Fruit fly (Drosophila melanogaster) whole organism, embryonic: ENCODE results near the gene CG31103.

ENCODE experiments used
- Ada2b ChIP-seq: fragments of 200-800 bp; sonication (Bioruptor generic); IDR thresholded peaks from 2 replicates; pipeline ENCODE4 v1.3.6; 2022; ENCODE audit warnings: missing biosample characterization, missing genetic modification characterization
- Antp ChIP-seq: fragments of 200-800 bp; sonication (Bioruptor generic); optimal IDR thresholded peaks from 3 replicates; lab custom pipeline; 2016; ENCODE audit warnings: missing biosample characterization, missing genetic modification characterization
- B-H1 ChIP-seq: fragments of 200-800 bp; sonication (Bioruptor generic); IDR thresholded peaks from 3 replicates; pipeline ENCODE4 v1.3.6; 2022; ENCODE audit warnings: missing biosample characterization, missing genetic modification characterization
- CG1024 ChIP-seq: fragments of 200-800 bp; sonication (Bioruptor generic); IDR thresholded peaks from 2 replicates; pipeline ENCODE4 v1.3.6; 2022; ENCODE audit warnings: missing biosample characterization, missing genetic modification characterization
- CG10267 ChIP-seq: fragments of 200-800 bp; sonication (Bioruptor generic); optimal IDR thresholded peaks from 2 replicates; lab custom pipeline; 2018; ENCODE audit warnings: missing biosample characterization, mild to moderate bottlenecking, missing genetic modification characterization, moderate library complexity
- CG10321 ChIP-seq: fragments of 200-800 bp; sonication (Bioruptor generic); IDR thresholded peaks from 2 replicates; pipeline ENCODE4 v1.3.6; 2022; ENCODE audit warnings: missing biosample characterization, missing genetic modification characterization
- CG11398 ChIP-seq: fragments of 200-800 bp; sonication (Bioruptor generic); optimal IDR thresholded peaks from 2 replicates; lab custom pipeline; 2016; ENCODE audit warnings: missing biosample characterization, missing genetic modification characterization
- CG11456 ChIP-seq: fragments of 200-800 bp; sonication (Bioruptor generic); IDR thresholded peaks from 3 replicates; pipeline ENCODE4 v1.3.6; 2022; ENCODE audit warnings: missing biosample characterization, missing genetic modification characterization
- CG11504 ChIP-seq: fragments of 200-800 bp; sonication (Bioruptor generic); optimal IDR thresholded peaks from 3 replicates; lab custom pipeline; 2019; ENCODE audit warnings: missing biosample characterization, mild to moderate bottlenecking, missing genetic modification characterization, moderate library complexity
- CG11695 ChIP-seq: fragments of 200-800 bp; sonication (Bioruptor generic); IDR thresholded peaks from 3 replicates; pipeline ENCODE4 v1.3.6; 2022; ENCODE audit warnings: missing biosample characterization, missing genetic modification characterization
- CG12155 ChIP-seq: fragments of 200-800 bp; sonication (Bioruptor generic); optimal IDR thresholded peaks from 3 replicates; lab custom pipeline; 2016; ENCODE audit warnings: missing biosample characterization, missing genetic modification characterization
- CG14050 ChIP-seq: fragments of 200-800 bp; sonication (Bioruptor generic); IDR thresholded peaks from 3 replicates; pipeline ENCODE4 v1.3.6; 2022; ENCODE audit warnings: missing biosample characterization, missing genetic modification characterization
- CG15011 ChIP-seq: fragments of 200-800 bp; sonication (Bioruptor generic); optimal IDR thresholded peaks from 3 replicates; lab custom pipeline; 2018; ENCODE audit warnings: missing biosample characterization, mild to moderate bottlenecking, missing genetic modification characterization
- CG15601 ChIP-seq: fragments of 200-800 bp; sonication (Bioruptor generic); optimal IDR thresholded peaks from 3 replicates; lab custom pipeline; 2019; ENCODE audit warnings: missing biosample characterization, mild to moderate bottlenecking, missing genetic modification characterization, moderate library complexity
- CG16813 ChIP-seq: fragments of 200-800 bp; sonication (Bioruptor generic); IDR thresholded peaks from 3 replicates; pipeline ENCODE4 v1.3.6; 2022; ENCODE audit warnings: missing biosample characterization, missing genetic modification characterization; ENCODE audit not compliant: partially characterized antibody
- CG17568 ChIP-seq: fragments of 200-800 bp; sonication (Bioruptor generic); optimal IDR thresholded peaks from 2 replicates; lab custom pipeline; 2018; ENCODE audit warnings: missing biosample characterization, mild to moderate bottlenecking, missing genetic modification characterization, moderate library complexity
- CG1832 ChIP-seq: fragments of 200-800 bp; sonication (Bioruptor generic); optimal IDR thresholded peaks from 2 replicates; lab custom pipeline; 2017; ENCODE audit warnings: missing biosample characterization, mild to moderate bottlenecking, missing genetic modification characterization, inconsistent platforms
- CG18476 ChIP-seq: fragments of 200-800 bp; sonication (Bioruptor generic); optimal IDR thresholded peaks from 2 replicates; lab custom pipeline; 2016; ENCODE audit warnings: missing biosample characterization, mild to moderate bottlenecking, missing genetic modification characterization
- CG30403 ChIP-seq: fragments of 200-800 bp; sonication (Bioruptor generic); optimal IDR thresholded peaks from 3 replicates; lab custom pipeline; 2016; ENCODE audit warnings: missing biosample characterization, missing genetic modification characterization
- CG3281 ChIP-seq: fragments of 200-800 bp; sonication (Bioruptor generic); optimal IDR thresholded peaks from 3 replicates; lab custom pipeline; 2017; ENCODE audit warnings: missing biosample characterization, mild to moderate bottlenecking, missing genetic modification characterization
- CG5180 ChIP-seq: fragments of 200-800 bp; sonication (Bioruptor generic); optimal IDR thresholded peaks from 3 replicates; lab custom pipeline; 2017; ENCODE audit warnings: missing biosample characterization, missing genetic modification characterization, mild to moderate bottlenecking, moderate library complexity, missing genetic modification reagents
- CG5245 ChIP-seq: fragments of 200-800 bp; sonication (Bioruptor generic); optimal IDR thresholded peaks from 3 replicates; lab custom pipeline; 2016; ENCODE audit warnings: missing biosample characterization, missing genetic modification characterization
- CG6689 ChIP-seq: fragments of 200-800 bp; sonication (Bioruptor generic); IDR thresholded peaks from 2 replicates; pipeline ENCODE4 v1.3.6; 2022; ENCODE audit warnings: missing biosample characterization, missing genetic modification characterization
- CG7963 ChIP-seq: fragments of 200-800 bp; sonication (Bioruptor generic); IDR thresholded peaks from 3 replicates; pipeline ENCODE4 v1.3.6; 2022; ENCODE audit warnings: missing biosample characterization, missing genetic modification characterization; ENCODE audit not compliant: partially characterized antibody
- CG8089 ChIP-seq: fragments of 200-800 bp; sonication (Bioruptor generic); optimal IDR thresholded peaks from 3 replicates; lab custom pipeline; 2016; ENCODE audit warnings: missing biosample characterization, missing genetic modification characterization
- CG8281 ChIP-seq: fragments of 200-800 bp; sonication (Bioruptor generic); optimal IDR thresholded peaks from 2 replicates; lab custom pipeline; 2018; ENCODE audit warnings: missing biosample characterization, mild to moderate bottlenecking, missing genetic modification characterization, moderate library complexity
- CG8290 ChIP-seq, 3 experiments: fragments of 200-800 bp; sonication (Bioruptor generic); optimal IDR thresholded peaks; 2 replicates each; lab custom pipeline; 2016 to 2019; ENCODE audit warnings: missing biosample characterization in 3 of 3, missing genetic modification characterization in 3 of 3, mild to moderate bottlenecking in 2 of 3, moderate library complexity in 1 of 3
- CG9215 ChIP-seq: fragments of 200-800 bp; sonication (Bioruptor generic); IDR thresholded peaks from 2 replicates; pipeline ENCODE4 v1.3.6; 2022; ENCODE audit warnings: missing biosample characterization, missing genetic modification characterization
- CG9817 ChIP-seq: fragments of 200-800 bp; sonication (Bioruptor generic); optimal IDR thresholded peaks from 2 replicates; lab custom pipeline; 2018; ENCODE audit warnings: missing biosample characterization, mild to moderate bottlenecking, missing genetic modification characterization, moderate library complexity
- CkIIα-i1 ChIP-seq: fragments of 200-800 bp; sonication (Bioruptor generic); IDR thresholded peaks from 2 replicates; pipeline ENCODE4 v1.3.6; 2022; ENCODE audit warnings: missing biosample characterization, missing genetic modification characterization
- Dbx ChIP-seq: fragments of 200-800 bp; sonication (Bioruptor generic); IDR thresholded peaks from 3 replicates; pipeline ENCODE4 v1.3.6; 2022; ENCODE audit warnings: missing biosample characterization, missing genetic modification characterization
- Doc2 ChIP-seq: fragments of 200-800 bp; sonication (Bioruptor generic); IDR thresholded peaks from 2 replicates; pipeline ENCODE4 v1.3.6; 2022; ENCODE audit warnings: missing biosample characterization, missing genetic modification characterization
- Dref ChIP-seq: fragments of 200-800 bp; sonication (Bioruptor generic); IDR thresholded peaks from 2 replicates; pipeline ENCODE4 v1.3.6; 2022; ENCODE audit warnings: missing biosample characterization, missing genetic modification characterization
- Fer1 ChIP-seq: fragments of 200-800 bp; sonication (Bioruptor generic); optimal IDR thresholded peaks from 2 replicates; lab custom pipeline; 2017; ENCODE audit warnings: missing biosample characterization, mild to moderate bottlenecking, missing genetic modification characterization
- Fer3 ChIP-seq: fragments of 200-800 bp; sonication (Bioruptor generic); optimal IDR thresholded peaks from 2 replicates; lab custom pipeline; 2018; ENCODE audit warnings: missing biosample characterization, mild to moderate bottlenecking, missing genetic modification characterization, moderate library complexity
- Hand ChIP-seq: fragments of 200-800 bp; sonication (Bioruptor generic); optimal IDR thresholded peaks from 2 replicates; lab custom pipeline; 2017; ENCODE audit warnings: mild to moderate bottlenecking, missing biosample characterization, missing genetic modification reagents, missing genetic modification characterization
- Oli ChIP-seq: fragments of 200-800 bp; sonication (Bioruptor generic); optimal IDR thresholded peaks from 2 replicates; lab custom pipeline; 2018; ENCODE audit warnings: missing biosample characterization, mild to moderate bottlenecking, missing genetic modification characterization, moderate library complexity
- Optix ChIP-seq: fragments of 200-800 bp; sonication (Bioruptor generic); IDR thresholded peaks from 3 replicates; pipeline ENCODE4 v1.3.6; 2022; ENCODE audit warnings: missing biosample characterization, missing genetic modification characterization
- Stat92E ChIP-seq, 3 experiments: fragments of >200 bp in 2 of 3; fragments of 200-800 bp in 1 of 3; sonication (Bioruptor generic) in 1 of 3; optimal IDR thresholded peaks; 2 replicates each; lab custom pipeline; 2017 to 2019; ENCODE audit warnings: missing biosample characterization in 3 of 3, missing genetic modification characterization in 3 of 3, mild to moderate bottlenecking in 1 of 3, moderate library complexity in 1 of 3
- Trl ChIP-seq, 3 experiments: fragments of >200 bp in 2 of 3; fragments of 200-800 bp in 1 of 3; sonication (Bioruptor generic) in 1 of 3; optimal IDR thresholded peaks; 2 replicates in 1 of 3; 3 replicates in 2 of 3; lab custom pipeline; 2016 to 2017; ENCODE audit warnings: missing biosample characterization in 1 of 3, missing genetic modification characterization in 1 of 3
- Xrp1 ChIP-seq: fragments of 200-800 bp; sonication (Bioruptor generic); IDR thresholded peaks from 2 replicates; pipeline ENCODE4 v1.3.6; 2022; ENCODE audit warnings: missing biosample characterization, missing genetic modification characterization
- eve ChIP-seq, 2 experiments: fragments of >200 bp; optimal IDR thresholded peaks; 2 replicates each; lab custom pipeline; 2017; ENCODE audit warnings: missing biosample characterization in 2 of 2, missing genetic modification characterization in 2 of 2
- gce ChIP-seq: fragments of 200-800 bp; sonication (Bioruptor generic); IDR thresholded peaks from 3 replicates; pipeline ENCODE4 v1.3.6; 2022; ENCODE audit warnings: missing biosample characterization, missing genetic modification characterization
- klu ChIP-seq: fragments of 200-800 bp; sonication (Bioruptor generic); IDR thresholded peaks from 2 replicates; pipeline ENCODE4 v1.3.6; 2022; ENCODE audit warnings: missing biosample characterization, missing genetic modification characterization
- peb ChIP-seq: fragments of 200-800 bp; sonication (Bioruptor generic); IDR thresholded peaks from 2 replicates; pipeline ENCODE4 v1.3.6; 2022; ENCODE audit warnings: missing biosample characterization, missing genetic modification characterization
- pho ChIP-seq: fragments of 200-800 bp; sonication (Bioruptor generic); optimal IDR thresholded peaks from 2 replicates; lab custom pipeline; 2016; ENCODE audit warnings: missing biosample characterization, missing genetic modification characterization
- sens ChIP-seq: fragments of 200-800 bp; sonication (Bioruptor generic); peaks from one replicate; lab custom pipeline; 2016; ENCODE audit warnings: missing biosample characterization, missing genetic modification characterization
- sug ChIP-seq: fragments of 200-800 bp; optimal IDR thresholded peaks from 2 replicates; lab custom pipeline; 2019; ENCODE audit warnings: missing biosample characterization, mild to moderate bottlenecking, missing genetic modification characterization, moderate library complexity
- yki ChIP-seq: fragments of >200 bp; optimal IDR thresholded peaks from 3 replicates; lab custom pipeline; 2018
- z ChIP-seq: fragments of 200-800 bp; sonication (Bioruptor generic); IDR thresholded peaks from 3 replicates; pipeline ENCODE4 v1.3.6; 2022; ENCODE audit warnings: missing biosample characterization, missing genetic modification characterization

The CG31103 gene

dm6 chr3R:25262322-25262761, 43.2 kb downstream of the CG31103 start, which contains the start of the genes Kdsr and CG11858 (continued):
- peak; percentile 57 for TF ChIP-seq pho (GFP tag; lab: Kevin White, UChicago)
- TF ChIP-seq CG15011 (GFP tag; lab: Kevin White, UChicago), result no peak
- no peak for TF ChIP-seq CkIIα-i1 (GFP tag; lab: Robert Waterston, UW)
- TF ChIP-seq CG5245 (GFP tag; lab: Kevin White, UChicago), result peak; percentile 24
- no peak for TF ChIP-seq Trl (optimal IDR thresholded peaks at IDR 0.05; lab: Kevin White, UChicago)
- TF ChIP-seq Trl (GFP tag; optimal IDR thresholded peaks at IDR 0.05; lab: Kevin White, UChicago), result peak; percentile 36
- peak; percentile 46 for TF ChIP-seq Oli (tag; lab: Kevin White, UChicago)
- no peak for TF ChIP-seq CG16813 (GFP tag; lab: Robert Waterston, UW)
- TF ChIP-seq CG10267 (tag; lab: Kevin White, UChicago), result peak; percentile 63
- TF ChIP-seq klu (GFP tag; lab: Robert Waterston, UW), result peak; percentile 38; the same call in 1 of the 2 replicates
- no peak for TF ChIP-seq Optix (GFP tag; lab: Robert Waterston, UW)
- TF ChIP-seq Antp (GFP tag; lab: Kevin White, UChicago), result peak; percentile 28
- TF ChIP-seq sens (GFP tag; lab: Kevin White, UChicago), result peak; percentile 91
- no peak for TF ChIP-seq yki (lab: Kevin White, UChicago)
- TF ChIP-seq z, result 0 out of 3 replicates have a peak, but pooled peaks have one; percentile 29
- peak; percentile 47; the same call in 1 of the 2 replicates for TF ChIP-seq peb (GFP tag; lab: Robert Waterston, UW)
- peak; percentile 71 for TF ChIP-seq CG18476 (GFP tag; lab: Kevin White, UChicago)
- peak; percentile 59 for TF ChIP-seq CG9215 (GFP tag; lab: Robert Waterston, UW)
- TF ChIP-seq CG8281 (tag; lab: Kevin White, UChicago), result peak; percentile 7
- TF ChIP-seq CG3281 (GFP tag; lab: Kevin White, UChicago), result peak; percentile 49
- TF ChIP-seq Ada2b, result peak; percentile 57; the same call in 1 of the 2 replicates
- no peak for TF ChIP-seq CG1832
- TF ChIP-seq CG1024 (GFP tag; lab: Robert Waterston, UW), result no peak
- peak; percentile 76 for TF ChIP-seq Xrp1
- TF ChIP-seq CG12155 (GFP tag; lab: Kevin White, UChicago), result peak; percentile 54
- TF ChIP-seq CG8089, result no peak
- TF ChIP-seq CG11504 (tag; lab: Kevin White, UChicago), result no peak
- no peak for TF ChIP-seq eve (GFP tag; optimal IDR thresholded peaks at IDR 0.05; lab: Kevin White, UChicago)
- TF ChIP-seq Dref (GFP tag; lab: Robert Waterston, UW), result peak; percentile 51
- TF ChIP-seq CG10321 (GFP tag; lab: Robert Waterston, UW), result no peak
- TF ChIP-seq Dbx (GFP tag; lab: Robert Waterston, UW), result peak; percentile 61; the same call in 1 of the 3 replicates
- peak; percentile 63 for TF ChIP-seq CG6689 (GFP tag; lab: Robert Waterston, UW)
- TF ChIP-seq Hand, result no peak
- no peak for TF ChIP-seq CG11695 (GFP tag; lab: Robert Waterston, UW)
- TF ChIP-seq CG15601 (tag; lab: Kevin White, UChicago), result peak; percentile 56
- TF ChIP-seq CG5180 (GFP tag; lab: Kevin White, UChicago), result no peak
- no peak for TF ChIP-seq Doc2 (GFP tag; lab: Robert Waterston, UW)
- peak; percentile 77 for TF ChIP-seq Fer1
- peak; percentile 82 for TF ChIP-seq CG30403 (GFP tag; lab: Kevin White, UChicago)
- TF ChIP-seq CG11456, result 0 out of 3 replicates have a peak, but pooled peaks have one; percentile 34
- TF ChIP-seq CG17568 (GFP tag; lab: Kevin White, UChicago), result no peak
- peak; percentile 43; the same call in 2 of the 3 replicates for TF ChIP-seq B-H1 (GFP tag; lab: Robert Waterston, UW)
- TF ChIP-seq CG7963, result no peak
- no peak for TF ChIP-seq CG11398 (GFP tag; lab: Kevin White, UChicago)
- TF ChIP-seq CG14050 (GFP tag; lab: Robert Waterston, UW), result peak; percentile 52
- TF ChIP-seq Fer3 (tag; lab: Kevin White, UChicago), result peak; percentile 61
- TF ChIP-seq gce (GFP tag; lab: Robert Waterston, UW), result no peak
- TF ChIP-seq CG9817 (tag; lab: Kevin White, UChicago), result peak; percentile 65
- peak; percentile 70 for TF ChIP-seq sug (tag; lab: Kevin White, UChicago)
- TF ChIP-seq Stat92E (GFP tag; optimal IDR thresholded peaks at IDR 0.05; lab: Kevin White, UChicago), result no peak
- TF ChIP-seq CG8290 (GFP tag; optimal IDR thresholded peaks at IDR 0.05; lab: Kevin White, UChicago), result peak; percentile 1
- peak in 1 of 2 experiments; percentile 14 for TF ChIP-seq CG8290 (tag; optimal IDR thresholded peaks at IDR 0.05; lab: Kevin White, UChicago)
